Worm (Caenorhabditis elegans): ENCODE measurements around the gene K10B3.5.

K10B3.5 gene

ce11 chrX:3127626-3128142 is 21.4 kb upstream of the K10B3.5 start:
- TF ChIP-seq lag-1 (GFP tag; IDR thresholded peaks at IDR 0.05): no peak
- no peak for TF ChIP-seq Y79H2A.3 (GFP tag; conservative IDR thresholded peaks at IDR 0.05)
- peak; percentile 42 for TF ChIP-seq nhr-27 (tag; optimal IDR thresholded peaks at IDR 0.05)
- no peak for TF ChIP-seq mel-28 (tag; optimal IDR thresholded peaks at IDR 0.05; ENCODE audit: borderline replicate concordance)
- peak; percentile 63 for TF ChIP-seq ztf-18 (tag; optimal IDR thresholded peaks at IDR 0.05)
- peak; percentile 67 for TF ChIP-seq T07F8.4 (tag; optimal IDR thresholded peaks at IDR 0.05)
- no peak for TF ChIP-seq egl-18 (GFP tag; IDR thresholded peaks at IDR 0.05)
- TF ChIP-seq chd-7 (tag; optimal IDR thresholded peaks at IDR 0.05): peak; percentile 88
- TF ChIP-seq F39B2.1 (GFP tag; IDR thresholded peaks at IDR 0.05): no peak
- no peak for TF ChIP-seq zim-3 (tag; optimal IDR thresholded peaks at IDR 0.05)
- TF ChIP-seq tbx-9 (tag; optimal IDR thresholded peaks at IDR 0.05; ENCODE audit: borderline replicate concordance): no peak
- peak; percentile 47 for TF ChIP-seq ceh-79 (tag; optimal IDR thresholded peaks at IDR 0.05)
- TF ChIP-seq Y67H2A.10 (GFP tag; conservative IDR thresholded peaks at IDR 0.05): 0 out of 2 replicates have a peak, but pooled peaks have one; percentile 19
- TF ChIP-seq ceh-58 (GFP tag; IDR thresholded peaks at IDR 0.05): no peak
- no peak for TF ChIP-seq T26A5.8 (tag; optimal IDR thresholded peaks at IDR 0.05)
- no peak for TF ChIP-seq lsy-27 (tag; optimal IDR thresholded peaks at IDR 0.05; ENCODE audit: borderline replicate concordance, insufficient read depth)
- TF ChIP-seq sea-2 (GFP tag; IDR thresholded peaks at IDR 0.05): no peak
- peak; percentile 65 for TF ChIP-seq nhr-90 (tag; optimal IDR thresholded peaks at IDR 0.05)
- no peak for TF ChIP-seq ccch-3 (GFP tag; optimal IDR thresholded peaks at IDR 0.05)
- no peak for TF ChIP-seq nhr-179 (tag; optimal IDR thresholded peaks at IDR 0.05)
- no peak for TF ChIP-seq sdz-38 (tag; optimal IDR thresholded peaks at IDR 0.05)
- peak; percentile 55 for TF ChIP-seq snpc-4 (GFP tag; optimal IDR thresholded peaks at IDR 0.05)
- TF ChIP-seq snpc-4 (tag; optimal IDR thresholded peaks at IDR 0.05): peak; percentile 56 to 76 (median 62)
- TF ChIP-seq repo-1 (tag; optimal IDR thresholded peaks at IDR 0.05): peak; percentile 83
- no peak for TF ChIP-seq aptf-2 (GFP tag; conservative IDR thresholded peaks at IDR 0.05)
- TF ChIP-seq dox-1 (GFP tag; IDR thresholded peaks at IDR 0.05): peak; percentile 94
- peak; percentile 61; the same call in 1 of the 2 replicates for TF ChIP-seq bed-2 (GFP tag; IDR thresholded peaks at IDR 0.05)
- peak; percentile 61 for TF ChIP-seq ZK185.1 (tag; optimal IDR thresholded peaks at IDR 0.05; ENCODE audit: poor library complexity, severe bottlenecking)
- peak; percentile 87 for TF ChIP-seq ztf-22 (GFP tag; optimal IDR thresholded peaks at IDR 0.05)
- peak; percentile 72 for TF ChIP-seq C06A6.2 (GFP tag; conservative IDR thresholded peaks at IDR 0.05)
- no peak for TF ChIP-seq attf-6 (GFP tag; IDR thresholded peaks at IDR 0.05)
- TF ChIP-seq lin-54 (GFP tag; optimal IDR thresholded peaks at IDR 0.05): peak; percentile 54
- peak; percentile 37 for TF ChIP-seq ets-4 (GFP tag; optimal IDR thresholded peaks at IDR 0.05)
- no peak for TF ChIP-seq hrde-1 (tag; optimal IDR thresholded peaks at IDR 0.05; ENCODE audit: borderline replicate concordance)
- peak; percentile 82 for TF ChIP-seq ztf-26 (tag; optimal IDR thresholded peaks at IDR 0.05)
- TF ChIP-seq mes-4 (tag; optimal IDR thresholded peaks at IDR 0.05): no peak
- TF ChIP-seq aptf-3 (GFP tag; IDR thresholded peaks at IDR 0.05): no peak
- no peak for TF ChIP-seq ama-1 (optimal IDR thresholded peaks at IDR 0.05)
- TF ChIP-seq ama-1 (GFP tag; optimal IDR thresholded peaks at IDR 0.05): no peak
- TF ChIP-seq nfya-2 (GFP tag; IDR thresholded peaks at IDR 0.05): no peak
- no peak for TF ChIP-seq him-1 (tag; optimal IDR thresholded peaks at IDR 0.05)
- peak; percentile 76 for TF ChIP-seq K11D2.4 (GFP tag; IDR thresholded peaks at IDR 0.05)
- TF ChIP-seq Y53G8AR.9 (GFP tag; conservative IDR thresholded peaks at IDR 0.05): 0 out of 2 replicates have a peak, but pooled peaks have one; percentile 44
- no peak for TF ChIP-seq D2030.7 (GFP tag; IDR thresholded peaks at IDR 0.05)
- no peak for TF ChIP-seq snpc-1.3 (tag; optimal IDR thresholded peaks at IDR 0.05; ENCODE audit: insufficient read depth)
- no peak for TF ChIP-seq ceh-40 (GFP tag; IDR thresholded peaks at IDR 0.05)
- TF ChIP-seq gei-17 (GFP tag; optimal IDR thresholded peaks at IDR 0.05): peak; percentile 87
- TF ChIP-seq F57A8.1 (GFP tag; optimal IDR thresholded peaks at IDR 0.05): no peak
- no peak for TF ChIP-seq F23B12.7 (tag; optimal IDR thresholded peaks at IDR 0.05; ENCODE audit: insufficient read depth)

Data from whole organism, young adult.